Worm (Caenorhabditis elegans): ENCODE data around the gene F23B12.4.

DNA sequence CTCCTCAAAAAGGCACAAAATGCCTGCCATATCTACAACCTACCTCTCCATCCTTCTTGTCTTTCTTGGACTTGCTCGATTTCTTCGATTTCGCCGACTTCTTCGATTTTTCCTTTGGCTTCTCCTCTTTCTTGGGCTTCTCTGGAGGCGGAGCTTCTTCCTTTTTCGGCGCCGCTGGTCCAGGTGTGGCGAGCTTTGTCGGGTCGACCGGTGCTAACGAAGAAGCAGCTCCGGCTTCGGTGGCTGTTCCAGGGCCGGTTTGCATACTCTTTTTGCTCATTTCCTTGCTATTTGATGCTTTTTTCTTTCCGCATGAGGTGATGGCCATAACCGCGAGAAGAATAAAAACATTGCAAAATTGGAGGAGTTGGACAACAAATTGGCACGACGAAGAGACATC is 39.6 kb downstream of the F23B12.4 start:
- no peak for TF ChIP-seq unc-39 (tag; optimal IDR thresholded peaks at IDR 0.05)
- no peak for TF ChIP-seq lin-13 (GFP tag; optimal IDR thresholded peaks at IDR 0.05)
- no peak for TF ChIP-seq nhr-21 (tag; optimal IDR thresholded peaks at IDR 0.05)
- TF ChIP-seq lsy-2 (tag; optimal IDR thresholded peaks at IDR 0.05), result no peak
- no peak for TF ChIP-seq Y55F3AM.14 (GFP tag; optimal IDR thresholded peaks at IDR 0.05)
